Fruit fly (Drosophila melanogaster) whole organism, prepupa: ENCODE measurements around the gene Cpr97Eb.

Source experiments
- Blimp-1 ChIP-seq: fragments of 200-800 bp; sonication (Bioruptor generic); optimal IDR thresholded peaks from 3 replicates; lab custom pipeline; 2017; ENCODE audit warnings: missing biosample characterization, missing genetic modification characterization, mild to moderate bottlenecking, moderate library complexity, missing genetic modification reagents
- CG10631 ChIP-seq: fragments of 200-800 bp; sonication (Bioruptor generic); optimal IDR thresholded peaks from 2 replicates; lab custom pipeline; 2016; ENCODE audit warnings: missing biosample characterization, missing genetic modification characterization
- CG11294 ChIP-seq: fragments of 200-800 bp; sonication (Bioruptor generic); IDR thresholded peaks from 2 replicates; pipeline ENCODE4 v1.3.6; 2022; ENCODE audit warnings: missing biosample characterization, missing genetic modification characterization
- CG11762 ChIP-seq: fragments of 200-800 bp; sonication (Bioruptor generic); optimal IDR thresholded peaks from 3 replicates; lab custom pipeline; 2016; ENCODE audit warnings: missing biosample characterization, missing genetic modification characterization; ENCODE audit not compliant: insufficient read depth
- CG1621 ChIP-seq: fragments of 200-800 bp; sonication (Bioruptor generic); optimal IDR thresholded peaks from 3 replicates; lab custom pipeline; 2018; ENCODE audit warnings: missing biosample characterization, mild to moderate bottlenecking, missing genetic modification characterization
- CG16779 ChIP-seq: fragments of 200-800 bp; sonication (Bioruptor generic); optimal IDR thresholded peaks from 3 replicates; lab custom pipeline; 2017; ENCODE audit warnings: missing biosample characterization, mild to moderate bottlenecking, missing genetic modification characterization
- CG3032 ChIP-seq: fragments of 200-800 bp; optimal IDR thresholded peaks from 2 replicates; lab custom pipeline; 2019; ENCODE audit warnings: missing biosample characterization, mild to moderate bottlenecking, missing genetic modification characterization, moderate library complexity
- CG32006 ChIP-seq: fragments of 200-800 bp; sonication (Bioruptor generic); optimal IDR thresholded peaks from 3 replicates; lab custom pipeline; 2017; ENCODE audit warnings: missing biosample characterization, mild to moderate bottlenecking, missing genetic modification characterization
- CG3919 ChIP-seq: fragments of 200-800 bp; sonication (Bioruptor generic); optimal IDR thresholded peaks from 3 replicates; lab custom pipeline; 2016; ENCODE audit warnings: missing biosample characterization, missing genetic modification characterization
- CG4318 ChIP-seq: fragments of 200-800 bp; sonication (Bioruptor generic); optimal IDR thresholded peaks from 3 replicates; lab custom pipeline; 2017; ENCODE audit warnings: missing biosample characterization, mild to moderate bottlenecking, missing genetic modification characterization
- CG6163 ChIP-seq: fragments of 200-800 bp; sonication (Bioruptor generic); IDR thresholded peaks from 3 replicates; pipeline ENCODE4 v1.3.6; 2022; ENCODE audit warnings: missing biosample characterization, missing genetic modification characterization
- CG6276 ChIP-seq: fragments of 200-800 bp; sonication (Bioruptor generic); optimal IDR thresholded peaks from 2 replicates; lab custom pipeline; 2017; ENCODE audit warnings: missing biosample characterization, mild to moderate bottlenecking, missing genetic modification characterization
- CG6792 ChIP-seq: fragments of 200-800 bp; sonication (Bioruptor generic); optimal IDR thresholded peaks from 3 replicates; lab custom pipeline; 2016; ENCODE audit warnings: missing biosample characterization, missing genetic modification characterization
- CG6808 ChIP-seq: fragments of 200-800 bp; sonication (Bioruptor generic); optimal IDR thresholded peaks from 3 replicates; lab custom pipeline; 2017; ENCODE audit warnings: missing biosample characterization, missing genetic modification characterization, mild to moderate bottlenecking, moderate library complexity, missing genetic modification reagents
- CG8119 ChIP-seq: fragments of 200-800 bp; sonication (Bioruptor generic); IDR thresholded peaks from 3 replicates; pipeline ENCODE4 v1.3.6; 2022; ENCODE audit warnings: missing biosample characterization, missing genetic modification characterization
- CG8319 ChIP-seq: fragments of 200-800 bp; sonication (Bioruptor generic); optimal IDR thresholded peaks from 3 replicates; lab custom pipeline; 2016; ENCODE audit warnings: missing biosample characterization, missing genetic modification characterization
- CG9139 ChIP-seq: fragments of 200-800 bp; sonication (Bioruptor generic); optimal IDR thresholded peaks from 3 replicates; lab custom pipeline; 2017; ENCODE audit warnings: missing biosample characterization, mild to moderate bottlenecking, missing genetic modification characterization
- Eip78C ChIP-seq: fragments of 200-800 bp; sonication (Bioruptor generic); peaks from one replicate; lab custom pipeline; 2016; ENCODE audit warnings: missing biosample characterization, missing genetic modification characterization
- Ets96B ChIP-seq: fragments of 200-800 bp; optimal IDR thresholded peaks from 2 replicates; lab custom pipeline; 2019; ENCODE audit warnings: missing biosample characterization, mild to moderate bottlenecking, missing genetic modification characterization, moderate library complexity
- Gug ChIP-seq: fragments of 200-800 bp; sonication (Bioruptor generic); IDR thresholded peaks from 2 replicates; pipeline ENCODE4 v1.3.6; 2022; ENCODE audit warnings: missing biosample characterization, missing genetic modification characterization
- Hr39 ChIP-seq: fragments of 200-800 bp; sonication (Bioruptor generic); optimal IDR thresholded peaks from 2 replicates; lab custom pipeline; 2016; ENCODE audit warnings: missing biosample characterization, missing genetic modification characterization
- Hr4 ChIP-seq: fragments of 200-800 bp; sonication (Bioruptor generic); optimal IDR thresholded peaks from 3 replicates; lab custom pipeline; 2016; ENCODE audit warnings: missing biosample characterization, missing genetic modification characterization
- Met ChIP-seq: fragments of 200-800 bp; sonication (Bioruptor generic); optimal IDR thresholded peaks from 3 replicates; lab custom pipeline; 2016; ENCODE audit warnings: missing biosample characterization, missing genetic modification characterization
- OdsH ChIP-seq: fragments of 200-800 bp; sonication (Bioruptor generic); optimal IDR thresholded peaks from 3 replicates; lab custom pipeline; 2016; ENCODE audit warnings: missing biosample characterization, missing genetic modification characterization
- Smox ChIP-seq: fragments of 200-800 bp; sonication (Bioruptor generic); optimal IDR thresholded peaks from 3 replicates; lab custom pipeline; 2016; ENCODE audit warnings: missing biosample characterization, missing genetic modification characterization
- Sox15 ChIP-seq: fragments of 200-800 bp; sonication (Bioruptor generic); optimal IDR thresholded peaks from 3 replicates; lab custom pipeline; 2016; ENCODE audit warnings: missing biosample characterization, missing genetic modification characterization
- achi ChIP-seq: fragments of 200-800 bp; sonication (Bioruptor generic); optimal IDR thresholded peaks from 3 replicates; lab custom pipeline; 2016; ENCODE audit warnings: missing biosample characterization, missing genetic modification characterization
- acj6 ChIP-seq: fragments of 200-800 bp; sonication (Bioruptor generic); optimal IDR thresholded peaks from 3 replicates; lab custom pipeline; 2016; ENCODE audit warnings: missing biosample characterization, missing genetic modification characterization
- dac ChIP-seq: fragments of 200-800 bp; sonication (Bioruptor generic); optimal IDR thresholded peaks from 2 replicates; lab custom pipeline; 2017; ENCODE audit warnings: missing biosample characterization, mild to moderate bottlenecking, missing genetic modification characterization
- dsx ChIP-seq: fragments of 200-800 bp; optimal IDR thresholded peaks from 3 replicates; lab custom pipeline; 2019; ENCODE audit warnings: missing biosample characterization, mild to moderate bottlenecking, missing genetic modification characterization, moderate library complexity; ENCODE audit not compliant: poor library complexity, severe bottlenecking
- eg ChIP-seq: fragments of 200-800 bp; sonication (Bioruptor generic); IDR thresholded peaks from 3 replicates; pipeline ENCODE4 v1.3.6; 2022; ENCODE audit warnings: missing biosample characterization, missing genetic modification characterization
- esn ChIP-seq: fragments of 200-800 bp; sonication (Bioruptor generic); optimal IDR thresholded peaks from 2 replicates; lab custom pipeline; 2016; ENCODE audit warnings: missing biosample characterization, mild to moderate bottlenecking, missing genetic modification characterization, moderate library complexity
- fd85E ChIP-seq: fragments of 200-800 bp; sonication (Bioruptor generic); optimal IDR thresholded peaks from 3 replicates; lab custom pipeline; 2016; ENCODE audit warnings: missing biosample characterization, missing genetic modification characterization
- fkh ChIP-seq: fragments of 200-800 bp; sonication (Bioruptor generic); optimal IDR thresholded peaks from 3 replicates; lab custom pipeline; 2017; ENCODE audit warnings: missing biosample characterization, mild to moderate bottlenecking, missing genetic modification characterization, moderate library complexity
- lz ChIP-seq: fragments of 200-800 bp; sonication (Bioruptor generic); optimal IDR thresholded peaks from 3 replicates; lab custom pipeline; 2016; ENCODE audit warnings: missing biosample characterization, missing genetic modification characterization
- net ChIP-seq: fragments of 200-800 bp; sonication (Bioruptor generic); optimal IDR thresholded peaks from 3 replicates; lab custom pipeline; 2016; ENCODE audit warnings: missing biosample characterization, missing genetic modification characterization
- pdm3 ChIP-seq: fragments of 200-800 bp; sonication (Bioruptor generic); optimal IDR thresholded peaks from 3 replicates; lab custom pipeline; 2016; ENCODE audit warnings: missing biosample characterization, missing genetic modification characterization
- salr ChIP-seq, 2 experiments: fragments of 200-800 bp; sonication (Bioruptor generic); optimal IDR thresholded peaks; 3 replicates each; lab custom pipeline; 2016 to 2018; ENCODE audit warnings: missing biosample characterization in 2 of 2, missing genetic modification characterization in 2 of 2, mild to moderate bottlenecking in 1 of 2
- spab ChIP-seq: fragments of 200-800 bp; sonication (Bioruptor generic); optimal IDR thresholded peaks from 2 replicates; lab custom pipeline; 2017; ENCODE audit warnings: missing biosample characterization, mild to moderate bottlenecking, missing genetic modification characterization, missing genetic modification reagents
- ss ChIP-seq, 2 experiments: fragments of 200-800 bp; sonication (Bioruptor generic); optimal IDR thresholded peaks; 2 replicates in 1 of 2; 3 replicates in 1 of 2; lab custom pipeline; 2017 to 2018; ENCODE audit warnings: mild to moderate bottlenecking in 2 of 2, missing biosample characterization in 2 of 2, missing genetic modification characterization in 2 of 2, moderate library complexity in 1 of 2
- svp ChIP-seq: fragments of 200-800 bp; sonication (Bioruptor generic); peaks from one replicate; lab custom pipeline; 2016; ENCODE audit warnings: missing biosample characterization, missing genetic modification characterization

Cpr97Eb gene

DNA sequence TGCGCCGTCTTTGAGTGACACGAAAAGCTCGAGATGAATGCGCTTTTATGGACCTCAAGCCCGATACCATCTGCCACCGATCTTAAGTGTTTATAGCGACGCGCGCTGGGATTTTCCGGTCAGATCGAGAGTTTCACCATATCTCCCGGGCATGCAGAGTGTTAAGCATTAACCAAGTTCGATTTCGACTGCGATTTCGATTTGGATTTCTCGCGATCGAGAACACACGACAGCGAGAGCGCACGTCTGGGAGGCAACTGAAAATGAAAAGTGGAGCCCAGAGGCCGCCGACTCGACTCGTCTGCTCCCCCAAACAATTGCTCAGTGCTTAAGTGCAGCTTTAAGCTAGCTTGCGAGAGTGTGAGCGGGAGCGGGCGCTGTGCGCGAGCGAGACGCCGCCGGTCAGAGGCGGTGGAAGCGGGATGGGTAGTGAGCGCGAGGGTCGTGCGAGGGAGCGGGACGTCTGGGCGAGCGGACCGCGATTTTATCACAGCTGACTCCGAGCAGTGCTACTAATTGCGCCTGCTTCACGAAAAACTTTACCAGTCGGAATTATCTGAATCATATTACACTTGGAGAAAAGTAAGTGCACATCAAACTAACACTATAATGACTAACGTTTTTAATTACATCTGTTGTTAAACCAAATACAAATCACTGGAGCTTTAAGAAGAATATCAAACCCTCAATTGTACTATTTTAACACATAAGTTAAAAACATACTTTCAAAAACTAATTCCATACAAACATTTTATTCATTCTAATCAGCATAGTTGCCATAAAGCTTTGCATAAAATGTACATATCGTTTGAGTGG lies 20.9 kb downstream of the Cpr97Eb start, which contains the start of gene spz (continued):
- TF ChIP-seq CG1621 (no peak), CG6808 (GFP tag; lab: Kevin White, UChicago) (no peak), OdsH (GFP tag; lab: Kevin White, UChicago) (peak; percentile 22), Sox15 (GFP tag; lab: Kevin White, UChicago) (no peak), pdm3 (GFP tag; lab: Kevin White, UChicago) (peak; percentile 4)

DNA sequence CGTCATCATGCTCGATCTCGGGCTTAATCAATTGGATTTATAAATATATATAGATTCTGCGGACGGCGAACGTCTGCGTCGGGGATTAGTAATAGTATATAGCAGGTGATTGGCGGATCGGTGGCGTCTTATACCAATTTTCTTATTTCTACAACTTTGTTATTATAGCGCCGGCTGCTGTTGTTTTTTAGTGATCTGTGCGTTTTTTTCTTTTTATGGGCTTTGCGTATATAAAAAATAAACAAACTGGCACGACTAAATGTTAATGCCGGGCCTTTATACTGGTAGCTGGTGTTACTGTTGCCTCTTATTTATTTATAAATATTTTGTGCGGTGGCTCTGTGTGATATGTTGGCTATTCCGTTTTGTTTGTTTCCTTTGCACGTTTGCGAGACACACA lies 21.7 kb downstream of the Cpr97Eb start:
- TF ChIP-seq CG4318 (GFP tag; lab: Kevin White, UChicago) (no peak), CG32006 (GFP tag; lab: Kevin White, UChicago) (no peak), CG6276 (peak; percentile 37), CG3032 (tag; lab: Kevin White, UChicago) (no peak), spab (GFP tag; lab: Kevin White, UChicago) (peak; percentile 56), fkh (peak; percentile 73), CG16779 (tag; lab: Kevin White, UChicago) (peak; percentile 26), svp (no peak), salr (GFP tag; optimal IDR thresholded peaks at IDR 0.05; lab: Kevin White, UChicago) (no peak), Blimp-1 (GFP tag; lab: Kevin White, UChicago) (no peak), Smox (GFP tag; lab: Kevin White, UChicago) (no peak), esn (GFP tag; lab: Kevin White, UChicago) (no peak), achi (GFP tag; lab: Kevin White, UChicago) (no peak), CG1621 (peak; percentile 38), dac (GFP tag; lab: Kevin White, UChicago) (no peak), Gug (GFP tag; lab: Robert Waterston, UW) (no peak), acj6 (GFP tag; lab: Kevin White, UChicago) (no peak), net (GFP tag; lab: Kevin White, UChicago) (no peak), CG11294 (no peak), Ets96B (peak; percentile 56), fd85E (GFP tag; lab: Kevin White, UChicago) (no peak), dsx (GFP tag; lab: Kevin White, UChicago) (peak; percentile 57), Met (GFP tag; lab: Kevin White, UChicago) (no peak), CG6808 (GFP tag; lab: Kevin White, UChicago) (peak; percentile 63), CG8119 (GFP tag; lab: Robert Waterston, UW) (0 out of 3 replicates have a peak, but pooled peaks have one; percentile 23), Sox15 (GFP tag; lab: Kevin White, UChicago) (no peak), eg (peak; percentile 59; the same call in 2 of the 3 replicates), CG10631 (GFP tag; lab: Kevin White, UChicago) (no peak), CG3919 (no peak), CG6163 (peak; percentile 76), Hr4 (peak; percentile 3), CG9139 (GFP tag; lab: Kevin White, UChicago) (peak; percentile 13), CG8319 (GFP tag; lab: Kevin White, UChicago) (no peak), ss (GFP tag; optimal IDR thresholded peaks at IDR 0.05; lab: Kevin White, UChicago) (peak; percentile 36 to 44), Eip78C (GFP tag; lab: Kevin White, UChicago) (peak; percentile 61)

- TF ChIP-seq Hr39 (GFP tag; lab: Kevin White, UChicago) (no peak), CG6792 (GFP tag; lab: Kevin White, UChicago) (no peak), CG16779 (tag; lab: Kevin White, UChicago) (no peak), CG1621 (no peak), Ets96B (no peak), lz (no peak), CG11762 (GFP tag; lab: Kevin White, UChicago) (no peak), fkh (peak; percentile 89), svp (no peak)
Measured at dm6 chr3R:27067362-27067761, 23.6 kb downstream of the Cpr97Eb start.
